Worm (Caenorhabditis elegans): Measurements from ENCODE around the gene F59A7.14.

F59A7.14 gene

DNA sequence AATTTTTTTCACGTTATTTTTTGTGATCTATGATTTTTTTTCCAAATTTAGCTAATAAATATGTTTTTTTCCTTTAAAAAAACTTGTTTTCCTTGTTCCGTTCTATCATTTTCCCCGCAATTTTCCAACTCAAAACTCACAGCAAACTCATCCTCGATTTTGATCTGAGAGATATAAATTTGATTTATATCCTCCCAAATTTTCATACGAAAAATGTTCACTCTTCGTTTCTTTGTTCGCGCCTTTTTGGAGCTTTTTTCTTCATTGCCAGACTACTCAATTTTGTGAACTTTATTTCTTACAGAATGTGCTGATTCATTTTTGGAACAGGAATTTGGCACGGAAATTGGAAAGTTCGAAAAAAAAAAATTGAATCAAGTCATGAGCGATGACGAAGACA lies at the start of gene F59A7.14:
F59A7.14 (plus strand) TSS at position 301 of the 400 bp plus-strand sequence.
- TF ChIP-seq ceh-36 (tag; optimal IDR thresholded peaks at IDR 0.05) (no peak), tbx-11 (GFP tag; IDR thresholded peaks at IDR 0.05) (no peak), ama-1 (optimal IDR thresholded peaks at IDR 0.05) (no peak), ets-7 (tag; optimal IDR thresholded peaks at IDR 0.05) (no peak), ceh-13 (GFP tag; optimal IDR thresholded peaks at IDR 0.05) (no peak), sea-1 (GFP tag; conservative IDR thresholded peaks at IDR 0.05) (no peak), aly-1 (tag; optimal IDR thresholded peaks at IDR 0.05) (no peak), tbx-37 (GFP tag; conservative IDR thresholded peaks at IDR 0.05) (no peak), hmbx-1 (tag; optimal IDR thresholded peaks at IDR 0.05) (no peak), flt-1 (GFP tag; IDR thresholded peaks at IDR 0.05) (no peak), scrt-1 (GFP tag; IDR thresholded peaks at IDR 0.05) (no peak), hnd-1 (tag; optimal IDR thresholded peaks at IDR 0.05) (no peak), pes-1 (GFP tag; IDR thresholded peaks at IDR 0.05) (no peak), F13C5.2 (tag; optimal IDR thresholded peaks at IDR 0.05) (no peak), hmg-4 (GFP tag; optimal IDR thresholded peaks at IDR 0.05) (no peak), B0310.2 (tag; optimal IDR thresholded peaks at IDR 0.05) (no peak), tra-4 (tag; optimal IDR thresholded peaks at IDR 0.05) (no peak)

DNA sequence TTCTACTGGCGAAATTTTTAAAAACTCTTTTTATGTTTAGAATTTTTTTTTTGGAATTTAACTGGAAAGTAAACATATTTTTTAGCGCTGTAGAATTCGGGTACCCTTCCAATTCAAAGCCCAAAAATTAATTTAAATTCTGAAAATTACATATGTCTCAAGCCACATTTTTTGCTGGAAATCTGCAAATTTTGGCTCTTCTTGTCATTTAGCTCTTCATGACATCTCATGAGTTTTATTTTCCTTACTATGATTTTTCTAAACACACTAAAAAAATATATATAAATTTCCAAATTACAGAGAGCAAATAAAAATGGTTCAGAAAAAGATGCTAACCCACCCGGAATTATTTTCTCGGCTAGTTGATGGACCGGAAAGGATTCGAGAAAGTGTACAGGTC lies 49.6 kb upstream of the F59A7.14 start, which contains the start of gene acs-3:
acs-3 (plus strand) TSS at position 301 of the 400 bp plus-strand sequence.
- TF ChIP-seq hmg-4 (GFP tag; optimal IDR thresholded peaks at IDR 0.05): no peak
- TF ChIP-seq hnd-1 (tag; optimal IDR thresholded peaks at IDR 0.05): no peak
- no peak for TF ChIP-seq ceh-13 (GFP tag; optimal IDR thresholded peaks at IDR 0.05)
- TF ChIP-seq B0310.2 (tag; optimal IDR thresholded peaks at IDR 0.05): no peak
- TF ChIP-seq ama-1 (optimal IDR thresholded peaks at IDR 0.05): no peak
- TF ChIP-seq tra-4 (tag; optimal IDR thresholded peaks at IDR 0.05): no peak
- TF ChIP-seq ceh-36 (tag; optimal IDR thresholded peaks at IDR 0.05): no peak
- TF ChIP-seq F13C5.2 (tag; optimal IDR thresholded peaks at IDR 0.05): no peak
- TF ChIP-seq tbx-11 (GFP tag; IDR thresholded peaks at IDR 0.05): no peak
- TF ChIP-seq flt-1 (GFP tag; IDR thresholded peaks at IDR 0.05): no peak
- TF ChIP-seq hmbx-1 (tag; optimal IDR thresholded peaks at IDR 0.05): no peak

DNA sequence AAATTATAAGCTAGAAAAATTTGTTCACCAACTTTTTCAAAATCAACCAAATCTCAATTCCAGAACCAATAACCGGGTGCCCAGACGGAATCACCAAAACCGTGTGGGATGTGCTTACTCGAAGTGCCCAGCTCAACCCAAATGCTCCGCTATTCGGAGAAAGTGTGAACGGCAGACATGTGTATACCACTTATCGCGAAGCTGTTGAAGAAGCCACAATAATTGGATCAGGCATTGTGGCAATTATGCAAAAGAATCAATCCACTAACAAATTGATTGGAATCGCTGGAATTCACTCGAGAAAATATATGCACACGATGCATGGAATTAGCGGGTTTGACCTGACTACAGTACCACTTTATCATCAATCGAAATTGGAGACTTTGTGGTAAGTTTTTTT lies 49.1 kb upstream of the F59A7.14 start:
- TF ChIP-seq pes-1 (GFP tag; IDR thresholded peaks at IDR 0.05): no peak
- TF ChIP-seq tra-4 (tag; optimal IDR thresholded peaks at IDR 0.05): no peak
- TF ChIP-seq hnd-1 (tag; optimal IDR thresholded peaks at IDR 0.05): no peak
- no peak for TF ChIP-seq flt-1 (GFP tag; IDR thresholded peaks at IDR 0.05)
- no peak for TF ChIP-seq sea-1 (GFP tag; conservative IDR thresholded peaks at IDR 0.05)
- no peak for TF ChIP-seq scrt-1 (GFP tag; IDR thresholded peaks at IDR 0.05)
- TF ChIP-seq hmg-4 (GFP tag; optimal IDR thresholded peaks at IDR 0.05): no peak
- no peak for TF ChIP-seq F13C5.2 (tag; optimal IDR thresholded peaks at IDR 0.05)
- TF ChIP-seq ama-1 (optimal IDR thresholded peaks at IDR 0.05): no peak
- TF ChIP-seq tbx-37 (GFP tag; conservative IDR thresholded peaks at IDR 0.05): no peak
- TF ChIP-seq B0310.2 (tag; optimal IDR thresholded peaks at IDR 0.05): no peak
- no peak for TF ChIP-seq aly-1 (tag; optimal IDR thresholded peaks at IDR 0.05)
- no peak for TF ChIP-seq hmbx-1 (tag; optimal IDR thresholded peaks at IDR 0.05)
- TF ChIP-seq ceh-36 (tag; optimal IDR thresholded peaks at IDR 0.05): no peak
- no peak for TF ChIP-seq ets-7 (tag; optimal IDR thresholded peaks at IDR 0.05)
- no peak for TF ChIP-seq ceh-13 (GFP tag; optimal IDR thresholded peaks at IDR 0.05)
- no peak for TF ChIP-seq tbx-11 (GFP tag; IDR thresholded peaks at IDR 0.05)

DNA sequence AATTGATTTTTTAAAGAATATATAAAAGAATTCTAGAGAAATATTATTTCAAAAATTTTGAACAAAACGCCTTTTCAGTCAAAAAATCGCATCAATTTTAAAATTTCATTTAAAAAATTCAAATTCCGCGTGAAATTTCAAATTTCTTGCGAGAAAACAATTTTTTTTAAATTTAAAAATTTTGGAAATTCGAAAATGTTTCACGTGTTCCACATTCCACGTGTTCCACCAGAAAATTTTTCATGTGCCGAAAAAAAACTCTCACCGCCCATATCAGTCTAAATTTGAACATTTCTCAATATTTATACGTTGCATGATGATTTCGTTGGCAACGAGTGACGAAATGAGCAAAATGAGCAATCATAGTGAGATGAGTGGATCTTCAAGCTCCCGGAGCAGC lies 43.7 kb upstream of the F59A7.14 start, which contains the start of gene fbxa-201:
fbxa-201 (plus strand) TSS at position 301 of the 400 bp plus-strand sequence.
- no peak for TF ChIP-seq tra-4 (tag; optimal IDR thresholded peaks at IDR 0.05)
- TF ChIP-seq pes-1 (GFP tag; IDR thresholded peaks at IDR 0.05): no peak
- no peak for TF ChIP-seq tbx-11 (GFP tag; IDR thresholded peaks at IDR 0.05)

DNA sequence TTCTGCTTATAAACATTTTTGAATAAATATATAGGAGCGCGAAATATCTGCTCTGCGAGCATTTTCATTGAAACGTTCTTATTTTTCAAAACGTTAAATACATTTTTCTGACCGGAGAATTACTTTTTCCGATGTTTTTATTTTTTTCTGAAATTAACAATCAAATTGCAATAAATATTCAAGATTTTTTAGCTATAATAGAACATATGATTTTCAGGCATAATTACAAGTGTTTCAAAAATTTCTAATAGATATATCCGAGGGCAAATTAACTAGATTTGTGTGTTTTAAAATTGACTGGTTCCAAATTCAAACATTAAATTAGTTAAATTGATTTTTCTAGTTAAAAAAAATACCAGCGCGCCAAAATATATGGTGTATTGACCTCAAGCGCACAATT lies 39.8 kb upstream of the F59A7.14 start, which contains the start of gene T08B1.4:
T08B1.4 (plus strand) TSS at position 301 of the 400 bp plus-strand sequence.
- TF ChIP-seq B0310.2 (tag; optimal IDR thresholded peaks at IDR 0.05): no peak
- no peak for TF ChIP-seq pes-1 (GFP tag; IDR thresholded peaks at IDR 0.05)

DNA sequence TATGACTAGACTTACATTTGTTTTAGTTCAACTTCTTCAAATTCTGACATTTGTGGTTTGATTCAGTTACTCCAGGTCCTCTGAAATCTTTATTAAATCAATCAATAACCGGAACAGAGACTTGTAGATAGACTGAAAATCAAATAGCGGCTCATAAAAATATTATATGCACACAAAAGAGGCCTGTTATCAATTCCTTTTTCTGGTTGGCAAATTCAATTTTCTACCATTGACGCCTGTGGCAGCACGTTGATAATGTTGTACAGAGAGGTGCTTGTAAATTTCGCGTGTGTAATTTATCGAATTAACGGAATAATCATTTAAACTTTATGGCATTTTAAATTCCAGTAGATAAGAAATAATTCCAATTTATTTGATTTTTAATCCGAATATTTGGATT lies 31.8 kb upstream of the F59A7.14 start, which contains the start of gene T08B1.1:
T08B1.1 (minus strand) TSS at position 92 of the 400 bp plus-strand sequence.
- TF ChIP-seq sea-1 (GFP tag; conservative IDR thresholded peaks at IDR 0.05): no peak
- no peak for TF ChIP-seq ceh-13 (GFP tag; optimal IDR thresholded peaks at IDR 0.05)
- no peak for TF ChIP-seq hnd-1 (tag; optimal IDR thresholded peaks at IDR 0.05)
- no peak for TF ChIP-seq ceh-36 (tag; optimal IDR thresholded peaks at IDR 0.05)
- TF ChIP-seq hmbx-1 (tag; optimal IDR thresholded peaks at IDR 0.05): no peak
- TF ChIP-seq ets-7 (tag; optimal IDR thresholded peaks at IDR 0.05): no peak
- no peak for TF ChIP-seq pes-1 (GFP tag; IDR thresholded peaks at IDR 0.05)
- TF ChIP-seq tra-4 (tag; optimal IDR thresholded peaks at IDR 0.05): no peak
- TF ChIP-seq ama-1 (optimal IDR thresholded peaks at IDR 0.05): no peak
- no peak for TF ChIP-seq F13C5.2 (tag; optimal IDR thresholded peaks at IDR 0.05)
- no peak for TF ChIP-seq scrt-1 (GFP tag; IDR thresholded peaks at IDR 0.05)
- no peak for TF ChIP-seq hmg-4 (GFP tag; optimal IDR thresholded peaks at IDR 0.05)
- no peak for TF ChIP-seq tbx-37 (GFP tag; conservative IDR thresholded peaks at IDR 0.05)
- TF ChIP-seq flt-1 (GFP tag; IDR thresholded peaks at IDR 0.05): no peak
- no peak for TF ChIP-seq B0310.2 (tag; optimal IDR thresholded peaks at IDR 0.05)

DNA sequence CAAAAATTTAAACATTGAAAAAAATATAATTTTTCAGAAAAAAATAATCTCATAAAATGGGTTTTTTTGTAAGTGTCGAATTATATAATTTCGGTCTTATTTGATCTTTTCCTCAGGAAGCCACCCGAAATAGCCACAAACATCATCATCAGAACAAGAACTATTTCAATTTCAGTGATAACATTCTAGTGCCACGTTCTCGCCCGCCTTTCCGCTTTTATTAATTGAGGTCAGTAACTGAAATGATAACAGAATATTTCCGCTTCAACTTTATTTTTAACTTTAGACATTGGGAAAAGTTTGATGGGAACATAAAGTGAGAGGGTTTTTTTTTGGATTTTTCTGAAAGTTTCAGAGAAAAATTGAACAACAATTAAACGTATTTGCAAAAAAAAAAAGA lies 29.6 kb upstream of the F59A7.14 start:
- no peak for TF ChIP-seq F13C5.2 (tag; optimal IDR thresholded peaks at IDR 0.05)
- no peak for TF ChIP-seq hnd-1 (tag; optimal IDR thresholded peaks at IDR 0.05)
- TF ChIP-seq ceh-13 (GFP tag; optimal IDR thresholded peaks at IDR 0.05): no peak
- no peak for TF ChIP-seq flt-1 (GFP tag; IDR thresholded peaks at IDR 0.05)
- no peak for TF ChIP-seq ama-1 (optimal IDR thresholded peaks at IDR 0.05)
- no peak for TF ChIP-seq hmg-4 (GFP tag; optimal IDR thresholded peaks at IDR 0.05)
- TF ChIP-seq pes-1 (GFP tag; IDR thresholded peaks at IDR 0.05): no peak
- TF ChIP-seq sea-1 (GFP tag; conservative IDR thresholded peaks at IDR 0.05): no peak
- TF ChIP-seq B0310.2 (tag; optimal IDR thresholded peaks at IDR 0.05): no peak

DNA sequence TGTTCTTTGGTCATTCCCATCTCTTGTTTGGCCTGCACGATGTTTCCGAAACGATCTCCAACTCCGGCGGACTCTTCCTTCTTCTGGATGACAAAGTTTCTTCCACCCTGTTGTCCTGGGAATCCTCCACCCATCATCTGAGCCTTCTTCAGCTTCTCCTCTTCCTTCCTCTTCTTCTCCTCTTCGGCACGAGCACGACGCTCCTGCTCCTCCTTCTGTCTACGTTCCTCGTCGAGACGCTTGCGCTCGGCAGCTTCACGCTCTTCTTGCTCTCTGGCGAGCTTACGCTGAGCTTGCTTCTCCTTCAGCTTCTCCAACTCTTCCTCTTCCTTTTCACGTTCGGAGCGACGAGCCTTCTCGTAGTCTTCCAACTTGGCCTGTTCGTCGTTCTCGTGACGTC lies 27.4 kb upstream of the F59A7.14 start:
- TF ChIP-seq aly-1 (tag; optimal IDR thresholded peaks at IDR 0.05): no peak
- TF ChIP-seq tbx-37 (GFP tag; conservative IDR thresholded peaks at IDR 0.05): no peak
- no peak for TF ChIP-seq ceh-13 (GFP tag; optimal IDR thresholded peaks at IDR 0.05)
- TF ChIP-seq ets-7 (tag; optimal IDR thresholded peaks at IDR 0.05): no peak
- TF ChIP-seq hmg-4 (GFP tag; optimal IDR thresholded peaks at IDR 0.05): no peak
- TF ChIP-seq flt-1 (GFP tag; IDR thresholded peaks at IDR 0.05): no peak
- no peak for TF ChIP-seq ceh-36 (tag; optimal IDR thresholded peaks at IDR 0.05)
- TF ChIP-seq B0310.2 (tag; optimal IDR thresholded peaks at IDR 0.05): no peak
- no peak for TF ChIP-seq F13C5.2 (tag; optimal IDR thresholded peaks at IDR 0.05)
- TF ChIP-seq sea-1 (GFP tag; conservative IDR thresholded peaks at IDR 0.05): no peak
- TF ChIP-seq hnd-1 (tag; optimal IDR thresholded peaks at IDR 0.05): no peak
- TF ChIP-seq tra-4 (tag; optimal IDR thresholded peaks at IDR 0.05): no peak
- no peak for TF ChIP-seq tbx-11 (GFP tag; IDR thresholded peaks at IDR 0.05)
- no peak for TF ChIP-seq hmbx-1 (tag; optimal IDR thresholded peaks at IDR 0.05)
- no peak for TF ChIP-seq scrt-1 (GFP tag; IDR thresholded peaks at IDR 0.05)
- TF ChIP-seq ama-1 (optimal IDR thresholded peaks at IDR 0.05): no peak
- TF ChIP-seq pes-1 (GFP tag; IDR thresholded peaks at IDR 0.05): no peak
